Fruit fly (Drosophila melanogaster) whole organism, prepupa: ENCODE results near the gene Or19a.
"Not testable (repeated sequence)": the region's sequence is repeated elsewhere in the genome, so short reads cannot be mapped to it uniquely, and the experiment has no call there.

Experiments
- CG10669 ChIP-seq: fragments of 200-800 bp; sonication (Bioruptor generic); optimal IDR thresholded peaks from 3 replicates; lab custom pipeline; 2018; ENCODE audit warnings: missing biosample characterization, mild to moderate bottlenecking, missing genetic modification characterization, moderate library complexity
- CG15336 ChIP-seq: fragments of 200-800 bp; sonication (Bioruptor generic); IDR thresholded peaks from 2 replicates; pipeline ENCODE4 v1.3.6; 2022; ENCODE audit warnings: missing biosample characterization, missing genetic modification characterization
- CG16779 ChIP-seq: fragments of 200-800 bp; sonication (Bioruptor generic); optimal IDR thresholded peaks from 3 replicates; lab custom pipeline; 2017; ENCODE audit warnings: missing biosample characterization, mild to moderate bottlenecking, missing genetic modification characterization
- CG3032 ChIP-seq: fragments of 200-800 bp; optimal IDR thresholded peaks from 2 replicates; lab custom pipeline; 2019; ENCODE audit warnings: missing biosample characterization, mild to moderate bottlenecking, missing genetic modification characterization, moderate library complexity
- CG32006 ChIP-seq: fragments of 200-800 bp; sonication (Bioruptor generic); optimal IDR thresholded peaks from 3 replicates; lab custom pipeline; 2017; ENCODE audit warnings: missing biosample characterization, mild to moderate bottlenecking, missing genetic modification characterization
- CG34406 ChIP-seq: fragments of 200-800 bp; sonication (Bioruptor generic); optimal IDR thresholded peaks from 3 replicates; lab custom pipeline; 2016; ENCODE audit warnings: missing biosample characterization, missing genetic modification characterization
- CG3919 ChIP-seq: fragments of 200-800 bp; sonication (Bioruptor generic); optimal IDR thresholded peaks from 3 replicates; lab custom pipeline; 2016; ENCODE audit warnings: missing biosample characterization, missing genetic modification characterization
- CG4318 ChIP-seq: fragments of 200-800 bp; sonication (Bioruptor generic); optimal IDR thresholded peaks from 3 replicates; lab custom pipeline; 2017; ENCODE audit warnings: missing biosample characterization, mild to moderate bottlenecking, missing genetic modification characterization
- CG6163 ChIP-seq: fragments of 200-800 bp; sonication (Bioruptor generic); IDR thresholded peaks from 3 replicates; pipeline ENCODE4 v1.3.6; 2022; ENCODE audit warnings: missing biosample characterization, missing genetic modification characterization
- CG6276 ChIP-seq: fragments of 200-800 bp; sonication (Bioruptor generic); optimal IDR thresholded peaks from 2 replicates; lab custom pipeline; 2017; ENCODE audit warnings: missing biosample characterization, mild to moderate bottlenecking, missing genetic modification characterization
- CG6792 ChIP-seq: fragments of 200-800 bp; sonication (Bioruptor generic); optimal IDR thresholded peaks from 3 replicates; lab custom pipeline; 2016; ENCODE audit warnings: missing biosample characterization, missing genetic modification characterization
- CG6808 ChIP-seq: fragments of 200-800 bp; sonication (Bioruptor generic); optimal IDR thresholded peaks from 3 replicates; lab custom pipeline; 2017; ENCODE audit warnings: missing biosample characterization, missing genetic modification characterization, mild to moderate bottlenecking, moderate library complexity, missing genetic modification reagents
- CG7368 ChIP-seq: fragments of 200-800 bp; sonication (Bioruptor generic); optimal IDR thresholded peaks from 3 replicates; lab custom pipeline; 2016; ENCODE audit warnings: missing biosample characterization, missing genetic modification characterization
- CG8119 ChIP-seq: fragments of 200-800 bp; sonication (Bioruptor generic); IDR thresholded peaks from 3 replicates; pipeline ENCODE4 v1.3.6; 2022; ENCODE audit warnings: missing biosample characterization, missing genetic modification characterization
- CG8319 ChIP-seq: fragments of 200-800 bp; sonication (Bioruptor generic); optimal IDR thresholded peaks from 3 replicates; lab custom pipeline; 2016; ENCODE audit warnings: missing biosample characterization, missing genetic modification characterization
- CG8632 ChIP-seq: fragments of 200-800 bp; sonication (Bioruptor generic); optimal IDR thresholded peaks from 3 replicates; lab custom pipeline; 2016; ENCODE audit warnings: missing biosample characterization, missing genetic modification characterization
- CG9139 ChIP-seq: fragments of 200-800 bp; sonication (Bioruptor generic); optimal IDR thresholded peaks from 3 replicates; lab custom pipeline; 2017; ENCODE audit warnings: missing biosample characterization, mild to moderate bottlenecking, missing genetic modification characterization
- Eip75B ChIP-seq: fragments of 200-800 bp; sonication (Bioruptor generic); optimal IDR thresholded peaks from 3 replicates; lab custom pipeline; 2016; ENCODE audit warnings: missing biosample characterization, missing genetic modification characterization
- Eip78C ChIP-seq: fragments of 200-800 bp; sonication (Bioruptor generic); peaks from one replicate; lab custom pipeline; 2016; ENCODE audit warnings: missing biosample characterization, missing genetic modification characterization
- Eip93F ChIP-seq: fragments of 200-800 bp; sonication (Bioruptor generic); optimal IDR thresholded peaks from 2 replicates; lab custom pipeline; 2016; ENCODE audit warnings: missing biosample characterization, mild to moderate bottlenecking, missing genetic modification characterization
- Ets21C ChIP-seq: fragments of 200-800 bp; sonication (Bioruptor generic); optimal IDR thresholded peaks from 3 replicates; lab custom pipeline; 2016; ENCODE audit warnings: missing biosample characterization, missing genetic modification characterization
- Ets96B ChIP-seq: fragments of 200-800 bp; optimal IDR thresholded peaks from 2 replicates; lab custom pipeline; 2019; ENCODE audit warnings: missing biosample characterization, mild to moderate bottlenecking, missing genetic modification characterization, moderate library complexity
- Gug ChIP-seq: fragments of 200-800 bp; sonication (Bioruptor generic); IDR thresholded peaks from 2 replicates; pipeline ENCODE4 v1.3.6; 2022; ENCODE audit warnings: missing biosample characterization, missing genetic modification characterization
- Hr38 ChIP-seq: sonication (Bioruptor generic); optimal IDR thresholded peaks from 2 replicates; lab custom pipeline; 2016; ENCODE audit warnings: missing biosample characterization, missing genetic modification characterization
- Hr39 ChIP-seq: fragments of 200-800 bp; sonication (Bioruptor generic); optimal IDR thresholded peaks from 2 replicates; lab custom pipeline; 2016; ENCODE audit warnings: missing biosample characterization, missing genetic modification characterization
- OdsH ChIP-seq: fragments of 200-800 bp; sonication (Bioruptor generic); optimal IDR thresholded peaks from 3 replicates; lab custom pipeline; 2016; ENCODE audit warnings: missing biosample characterization, missing genetic modification characterization
- Smox ChIP-seq: fragments of 200-800 bp; sonication (Bioruptor generic); optimal IDR thresholded peaks from 3 replicates; lab custom pipeline; 2016; ENCODE audit warnings: missing biosample characterization, missing genetic modification characterization
- Sox102F ChIP-seq: fragments of 200-800 bp; sonication (Bioruptor generic); optimal IDR thresholded peaks from 2 replicates; lab custom pipeline; 2016; ENCODE audit warnings: missing biosample characterization, mild to moderate bottlenecking, missing genetic modification characterization
- Sox14 ChIP-seq: fragments of 200-800 bp; sonication (Bioruptor generic); optimal IDR thresholded peaks from 3 replicates; lab custom pipeline; 2016; ENCODE audit warnings: missing biosample characterization, missing genetic modification characterization
- acj6 ChIP-seq: fragments of 200-800 bp; sonication (Bioruptor generic); optimal IDR thresholded peaks from 3 replicates; lab custom pipeline; 2016; ENCODE audit warnings: missing biosample characterization, missing genetic modification characterization
- cyc ChIP-seq: fragments of 200-800 bp; sonication (Bioruptor generic); optimal IDR thresholded peaks from 3 replicates; lab custom pipeline; 2016; ENCODE audit warnings: missing biosample characterization, missing genetic modification characterization
- dac ChIP-seq: fragments of 200-800 bp; sonication (Bioruptor generic); optimal IDR thresholded peaks from 2 replicates; lab custom pipeline; 2017; ENCODE audit warnings: missing biosample characterization, mild to moderate bottlenecking, missing genetic modification characterization
- dsx ChIP-seq: fragments of 200-800 bp; optimal IDR thresholded peaks from 3 replicates; lab custom pipeline; 2019; ENCODE audit warnings: missing biosample characterization, mild to moderate bottlenecking, missing genetic modification characterization, moderate library complexity; ENCODE audit not compliant: poor library complexity, severe bottlenecking
- eg ChIP-seq: fragments of 200-800 bp; sonication (Bioruptor generic); IDR thresholded peaks from 3 replicates; pipeline ENCODE4 v1.3.6; 2022; ENCODE audit warnings: missing biosample characterization, missing genetic modification characterization
- esn ChIP-seq: fragments of 200-800 bp; sonication (Bioruptor generic); optimal IDR thresholded peaks from 2 replicates; lab custom pipeline; 2016; ENCODE audit warnings: missing biosample characterization, mild to moderate bottlenecking, missing genetic modification characterization, moderate library complexity
- fd85E ChIP-seq: fragments of 200-800 bp; sonication (Bioruptor generic); optimal IDR thresholded peaks from 3 replicates; lab custom pipeline; 2016; ENCODE audit warnings: missing biosample characterization, missing genetic modification characterization
- fkh ChIP-seq: fragments of 200-800 bp; sonication (Bioruptor generic); optimal IDR thresholded peaks from 3 replicates; lab custom pipeline; 2017; ENCODE audit warnings: missing biosample characterization, mild to moderate bottlenecking, missing genetic modification characterization, moderate library complexity
- lz ChIP-seq: fragments of 200-800 bp; sonication (Bioruptor generic); optimal IDR thresholded peaks from 3 replicates; lab custom pipeline; 2016; ENCODE audit warnings: missing biosample characterization, missing genetic modification characterization
- net ChIP-seq: fragments of 200-800 bp; sonication (Bioruptor generic); optimal IDR thresholded peaks from 3 replicates; lab custom pipeline; 2016; ENCODE audit warnings: missing biosample characterization, missing genetic modification characterization
- pdm3 ChIP-seq: fragments of 200-800 bp; sonication (Bioruptor generic); optimal IDR thresholded peaks from 3 replicates; lab custom pipeline; 2016; ENCODE audit warnings: missing biosample characterization, missing genetic modification characterization
- salr ChIP-seq, 2 experiments: fragments of 200-800 bp; sonication (Bioruptor generic); optimal IDR thresholded peaks; 3 replicates each; lab custom pipeline; 2016 to 2018; ENCODE audit warnings: missing biosample characterization in 2 of 2, missing genetic modification characterization in 2 of 2, mild to moderate bottlenecking in 1 of 2
- topi ChIP-seq: fragments of 200-800 bp; sonication (Bioruptor generic); optimal IDR thresholded peaks from 3 replicates; lab custom pipeline; 2016; ENCODE audit warnings: missing biosample characterization, missing genetic modification characterization
- vri ChIP-seq: fragments of 200-800 bp; sonication (Bioruptor generic); optimal IDR thresholded peaks from 3 replicates; lab custom pipeline; 2016; ENCODE audit warnings: missing biosample characterization, mild to moderate bottlenecking, missing genetic modification characterization

Gene Or19a

DNA sequence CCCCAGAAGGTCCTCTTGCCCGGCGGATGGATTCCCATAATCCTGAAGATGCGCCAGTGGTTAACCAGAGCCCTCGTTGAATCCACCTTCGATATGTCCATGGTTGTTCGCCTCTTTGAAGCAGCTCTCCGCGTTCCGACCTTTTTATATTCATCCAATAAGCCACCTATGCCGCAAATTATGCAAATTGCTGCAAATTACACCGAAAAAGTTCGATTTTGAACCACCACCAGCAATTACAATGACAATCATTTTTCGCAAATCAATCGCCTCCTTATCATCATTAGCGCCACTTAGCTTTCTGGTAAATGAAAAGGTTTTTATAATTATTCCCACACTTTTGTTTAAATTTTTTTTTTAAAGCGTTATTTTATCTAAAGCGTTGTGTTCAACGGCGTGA is at the start of gene Or19a:
Gene Or19a, minus strand, starts transcription at position 101 of the 400 bp plus-strand sequence.
- not testable (repeated sequence) for TF ChIP-seq CG16779 (tag; lab: Kevin White, UChicago); CG15336 (GFP tag; lab: Robert Waterston, UW); CG34406 (GFP tag; lab: Kevin White, UChicago)

- TF ChIP-seq dsx; pdm3 (GFP tag; lab: Kevin White, UChicago); eg (GFP tag; lab: Robert Waterston, UW): not testable (repeated sequence)
Measured at dm6 chrX:20186387-20186786, 43.4 kb upstream of the Or19a start, which contains the start of gene Sdic2. Gene Sdic2 (minus strand): TSS chrX:20186487.

dm6 chrX:20178538-20178937 is 35.5 kb upstream of the Or19a start, which contains the start of gene Sdic1:
Gene Sdic1 (minus strand): TSS chrX:20178638.
- TF ChIP-seq CG6276; Eip93F (GFP tag; lab: Kevin White, UChicago); Smox: not testable (repeated sequence)

- peak; percentile 69 to 94 for TF ChIP-seq salr (GFP tag; optimal IDR thresholded peaks at IDR 0.05; lab: Kevin White, UChicago)
- TF ChIP-seq CG6792 (GFP tag; lab: Kevin White, UChicago), result peak; percentile 97
- TF ChIP-seq CG4318, result peak; percentile 90
- TF ChIP-seq CG9139 (GFP tag; lab: Kevin White, UChicago), result peak; percentile 88
- TF ChIP-seq vri (GFP tag; lab: Kevin White, UChicago), result peak; percentile 87
- TF ChIP-seq Hr38 (GFP tag; lab: Kevin White, UChicago), result peak; percentile 32
- TF ChIP-seq CG8632, result peak; percentile 95
- peak; percentile 96 for TF ChIP-seq OdsH (GFP tag; lab: Kevin White, UChicago)
- TF ChIP-seq CG6808 (GFP tag; lab: Kevin White, UChicago), result peak; percentile 94
- peak; percentile 95 for TF ChIP-seq CG34406 (GFP tag; lab: Kevin White, UChicago)
- TF ChIP-seq Ets21C, result peak; percentile 92
- TF ChIP-seq CG7368 (GFP tag; lab: Kevin White, UChicago), result peak; percentile 93
- TF ChIP-seq CG16779 (tag; lab: Kevin White, UChicago), result peak; percentile 87
- peak; percentile 86; the same call in 2 of the 3 replicates for TF ChIP-seq eg (GFP tag; lab: Robert Waterston, UW)
- TF ChIP-seq CG32006 (GFP tag; lab: Kevin White, UChicago), result peak; percentile 97
- TF ChIP-seq fkh (GFP tag; lab: Kevin White, UChicago), result no peak
- peak; percentile 81 for TF ChIP-seq fd85E (GFP tag; lab: Kevin White, UChicago)
- peak; percentile 95 for TF ChIP-seq Sox14 (GFP tag; lab: Kevin White, UChicago)
- peak; percentile 94 for TF ChIP-seq CG8119 (GFP tag; lab: Robert Waterston, UW)
- peak; percentile 96 for TF ChIP-seq net
- peak; percentile 96 for TF ChIP-seq CG3919 (GFP tag; lab: Kevin White, UChicago)
- TF ChIP-seq pdm3 (GFP tag; lab: Kevin White, UChicago), result peak; percentile 97
- peak; percentile 96 for TF ChIP-seq esn (GFP tag; lab: Kevin White, UChicago)
- TF ChIP-seq CG15336 (GFP tag; lab: Robert Waterston, UW), result peak; percentile 95
- peak; percentile 89 for TF ChIP-seq CG6163 (GFP tag; lab: Robert Waterston, UW)
- peak; percentile 95 for TF ChIP-seq Eip75B (GFP tag; lab: Kevin White, UChicago)
- TF ChIP-seq Sox102F (GFP tag; lab: Kevin White, UChicago), result peak; percentile 94
- peak; percentile 90 for TF ChIP-seq Gug (GFP tag; lab: Robert Waterston, UW)
- TF ChIP-seq acj6 (GFP tag; lab: Kevin White, UChicago), result peak; percentile 95
- TF ChIP-seq cyc (GFP tag; lab: Kevin White, UChicago), result peak; percentile 94
- peak; percentile 92 for TF ChIP-seq Ets96B (tag; lab: Kevin White, UChicago)
- TF ChIP-seq CG6276, result peak; percentile 93
- TF ChIP-seq dac, result peak; percentile 90
- peak; percentile 93 for TF ChIP-seq CG3032 (tag; lab: Kevin White, UChicago)
- TF ChIP-seq topi (GFP tag; lab: Kevin White, UChicago), result peak; percentile 96
- TF ChIP-seq CG8319 (GFP tag; lab: Kevin White, UChicago), result peak; percentile 94
- peak; percentile 94 for TF ChIP-seq Hr39 (GFP tag; lab: Kevin White, UChicago)
- TF ChIP-seq CG10669 (GFP tag; lab: Kevin White, UChicago), result peak; percentile 95
- TF ChIP-seq dsx, result peak; percentile 84
- peak; percentile 99 for TF ChIP-seq Eip78C (GFP tag; lab: Kevin White, UChicago)
- peak; percentile 96 for TF ChIP-seq lz (GFP tag; lab: Kevin White, UChicago)
- peak; percentile 94 for TF ChIP-seq Smox
Measured at dm6 chrX:20173464-20173995, 30.5 kb upstream of the Or19a start, which contains the start of gene AnxB10. Gene AnxB10 (minus strand): TSS chrX:20173514.
